Fruit fly (Drosophila melanogaster) whole organism, embryonic: Measurements from ENCODE around the gene Svil.

Experiments used
- Aef1 ChIP-seq: fragments of 200-800 bp; sonication (Bioruptor generic); IDR thresholded peaks from 3 replicates; pipeline ENCODE4 v1.3.6; 2022; ENCODE audit warnings: missing biosample characterization, missing genetic modification characterization
- Bteb2 ChIP-seq: fragments of 200-800 bp; sonication (Bioruptor generic); optimal IDR thresholded peaks from 2 replicates; lab custom pipeline; 2016; ENCODE audit warnings: missing biosample characterization, missing genetic modification characterization
- CG10147 ChIP-seq: fragments of 200-800 bp; sonication (Bioruptor generic); optimal IDR thresholded peaks from 2 replicates; lab custom pipeline; 2019; ENCODE audit warnings: missing biosample characterization, mild to moderate bottlenecking, missing genetic modification characterization, moderate library complexity
- CG10267 ChIP-seq: fragments of 200-800 bp; sonication (Bioruptor generic); optimal IDR thresholded peaks from 2 replicates; lab custom pipeline; 2018; ENCODE audit warnings: missing biosample characterization, mild to moderate bottlenecking, missing genetic modification characterization, moderate library complexity
- CG10543 ChIP-seq: fragments of 200-800 bp; sonication (Bioruptor generic); optimal IDR thresholded peaks from 3 replicates; lab custom pipeline; 2017; ENCODE audit warnings: missing biosample characterization, mild to moderate bottlenecking, missing genetic modification characterization, moderate library complexity
- CG11695 ChIP-seq: fragments of 200-800 bp; sonication (Bioruptor generic); IDR thresholded peaks from 3 replicates; pipeline ENCODE4 v1.3.6; 2022; ENCODE audit warnings: missing biosample characterization, missing genetic modification characterization
- CG12155 ChIP-seq: fragments of 200-800 bp; sonication (Bioruptor generic); optimal IDR thresholded peaks from 3 replicates; lab custom pipeline; 2016; ENCODE audit warnings: missing biosample characterization, missing genetic modification characterization
- CG12769 ChIP-seq: fragments of 200-800 bp; sonication (Bioruptor generic); optimal IDR thresholded peaks from 2 replicates; lab custom pipeline; 2019; ENCODE audit warnings: missing biosample characterization, mild to moderate bottlenecking, missing genetic modification characterization, moderate library complexity
- CG12942 ChIP-seq: fragments of 200-800 bp; sonication (Bioruptor generic); optimal IDR thresholded peaks from 3 replicates; lab custom pipeline; 2016; ENCODE audit warnings: missing biosample characterization, missing genetic modification characterization
- CG13296 ChIP-seq: fragments of 200-800 bp; sonication (Bioruptor generic); optimal IDR thresholded peaks from 3 replicates; lab custom pipeline; 2018; ENCODE audit warnings: missing biosample characterization, mild to moderate bottlenecking, missing genetic modification characterization
- CG14667 ChIP-seq: fragments of 200-800 bp; sonication (Bioruptor generic); IDR thresholded peaks from 2 replicates; pipeline ENCODE4 v1.3.6; 2022; ENCODE audit warnings: missing biosample characterization, missing genetic modification characterization
- CG18764 ChIP-seq: fragments of 200-800 bp; sonication (Bioruptor generic); optimal IDR thresholded peaks from 3 replicates; lab custom pipeline; 2016; ENCODE audit warnings: missing biosample characterization, missing genetic modification characterization
- CG3847 ChIP-seq: fragments of 200-800 bp; sonication (Bioruptor generic); IDR thresholded peaks from 2 replicates; pipeline ENCODE4 v1.3.6; 2022; ENCODE audit warnings: missing biosample characterization, missing genetic modification characterization
- CG4360 ChIP-seq: fragments of 200-800 bp; sonication (Bioruptor generic); IDR thresholded peaks from 2 replicates; pipeline ENCODE4 v1.3.6; 2022; ENCODE audit warnings: missing biosample characterization, missing genetic modification characterization
- CG7786 ChIP-seq: fragments of 200-800 bp; sonication (Bioruptor generic); optimal IDR thresholded peaks from 2 replicates; lab custom pipeline; 2016; ENCODE audit warnings: missing biosample characterization, missing genetic modification characterization
- CG8089 ChIP-seq: fragments of 200-800 bp; sonication (Bioruptor generic); optimal IDR thresholded peaks from 3 replicates; lab custom pipeline; 2016; ENCODE audit warnings: missing biosample characterization, missing genetic modification characterization
- Camta ChIP-seq: fragments of 200-800 bp; sonication (Bioruptor generic); optimal IDR thresholded peaks from 2 replicates; lab custom pipeline; 2016; ENCODE audit warnings: missing biosample characterization, missing genetic modification characterization
- Dfd ChIP-seq, 2 experiments: fragments of >200 bp; optimal IDR thresholded peaks; 2 replicates each; lab custom pipeline; 2017; ENCODE audit warnings: missing biosample characterization in 2 of 2, missing genetic modification characterization in 2 of 2
- E2f2 ChIP-seq: fragments of 200-800 bp; sonication (Bioruptor generic); IDR thresholded peaks from 2 replicates; pipeline ENCODE4 v1.3.6; 2022; ENCODE audit warnings: missing biosample characterization, missing genetic modification characterization
- Ets65A ChIP-seq: fragments of 200-800 bp; sonication (Bioruptor generic); peaks from one replicate; lab custom pipeline; 2016; ENCODE audit warnings: missing biosample characterization, missing genetic modification characterization
- Med ChIP-seq: fragments of 200-800 bp; sonication (Bioruptor generic); peaks from one replicate; lab custom pipeline; 2016; ENCODE audit warnings: missing biosample characterization, missing genetic modification characterization, mild to moderate bottlenecking, inconsistent platforms, moderate library complexity
- Myb ChIP-seq: fragments of 200-800 bp; sonication (Bioruptor generic); optimal IDR thresholded peaks from 2 replicates; lab custom pipeline; 2016; ENCODE audit warnings: missing biosample characterization, missing genetic modification characterization
- Nf-YA ChIP-seq: fragments of 200-800 bp; sonication (Bioruptor generic); IDR thresholded peaks from 2 replicates; pipeline ENCODE4 v1.3.6; 2022; ENCODE audit warnings: missing biosample characterization, missing genetic modification characterization
- Nf-YC ChIP-seq: fragments of 200-800 bp; optimal IDR thresholded peaks from 3 replicates; lab custom pipeline; 2019; ENCODE audit warnings: missing biosample characterization, mild to moderate bottlenecking, missing genetic modification characterization, moderate library complexity
- Stat92E ChIP-seq, 3 experiments: fragments of >200 bp in 2 of 3; fragments of 200-800 bp in 1 of 3; sonication (Bioruptor generic) in 1 of 3; optimal IDR thresholded peaks; 2 replicates each; lab custom pipeline; 2017 to 2019; ENCODE audit warnings: missing biosample characterization in 3 of 3, missing genetic modification characterization in 3 of 3, mild to moderate bottlenecking in 1 of 3, moderate library complexity in 1 of 3
- Vsx1 ChIP-seq: fragments of 200-800 bp; sonication (Bioruptor generic); optimal IDR thresholded peaks from 2 replicates; lab custom pipeline; 2017; ENCODE audit warnings: missing biosample characterization, mild to moderate bottlenecking, missing genetic modification characterization, missing genetic modification reagents
- cas ChIP-seq: fragments of 200-800 bp; sonication (Bioruptor generic); IDR thresholded peaks from 2 replicates; pipeline ENCODE4 v1.3.6; 2022; ENCODE audit warnings: missing biosample characterization, missing genetic modification characterization
- dmrt99B ChIP-seq: fragments of 200-800 bp; sonication (Bioruptor generic); optimal IDR thresholded peaks from 2 replicates; lab custom pipeline; 2018; ENCODE audit warnings: missing biosample characterization, mild to moderate bottlenecking, missing genetic modification characterization, moderate library complexity
- eve ChIP-seq, 2 experiments: fragments of >200 bp; optimal IDR thresholded peaks; 2 replicates each; lab custom pipeline; 2017; ENCODE audit warnings: missing biosample characterization in 2 of 2, missing genetic modification characterization in 2 of 2
- gem ChIP-seq: fragments of 200-800 bp; sonication (Bioruptor generic); optimal IDR thresholded peaks from 2 replicates; lab custom pipeline; 2019; ENCODE audit warnings: missing biosample characterization, mild to moderate bottlenecking, missing genetic modification characterization, moderate library complexity
- grn ChIP-seq: fragments of 200-800 bp; sonication (Bioruptor generic); optimal IDR thresholded peaks from 3 replicates; lab custom pipeline; 2017; ENCODE audit warnings: missing biosample characterization, missing genetic modification characterization
- h ChIP-seq: fragments of >200 bp; optimal IDR thresholded peaks from 2 replicates; lab custom pipeline; 2017
- her ChIP-seq: fragments of 200-800 bp; sonication (Bioruptor generic); optimal IDR thresholded peaks from 2 replicates; lab custom pipeline; 2016; ENCODE audit warnings: missing biosample characterization, missing genetic modification characterization
- hkb ChIP-seq, 2 experiments: fragments of 200-800 bp in 1 of 2; fragments of >200 bp in 1 of 2; sonication (Bioruptor generic) in 1 of 2; IDR thresholded peaks in 1 of 2; optimal IDR thresholded peaks in 1 of 2; 2 replicates each; pipeline versions ENCODE4 v1.3.6 to Lab custom; 2017 to 2022; ENCODE audit warnings: missing biosample characterization in 1 of 2, missing genetic modification characterization in 1 of 2
- lmd ChIP-seq: fragments of 200-800 bp; sonication (Bioruptor generic); IDR thresholded peaks from 2 replicates; pipeline ENCODE4 v1.3.6; 2022; ENCODE audit warnings: missing biosample characterization, missing genetic modification characterization
- nmo ChIP-seq: fragments of 200-800 bp; sonication (Bioruptor generic); optimal IDR thresholded peaks from 2 replicates; lab custom pipeline; 2018; ENCODE audit warnings: missing biosample characterization, mild to moderate bottlenecking, missing genetic modification characterization, moderate library complexity
- psq ChIP-seq: fragments of 200-800 bp; sonication (Bioruptor generic); optimal IDR thresholded peaks from 2 replicates; lab custom pipeline; 2017; ENCODE audit warnings: missing biosample characterization, missing genetic modification characterization
- ro ChIP-seq: fragments of 200-800 bp; sonication (Bioruptor generic); IDR thresholded peaks from 2 replicates; pipeline ENCODE4 v1.3.6; 2022; ENCODE audit warnings: missing biosample characterization, missing genetic modification characterization
- scrt ChIP-seq: fragments of 200-800 bp; sonication (Bioruptor generic); optimal IDR thresholded peaks from 2 replicates; lab custom pipeline; 2018; ENCODE audit warnings: missing biosample characterization, mild to moderate bottlenecking, missing genetic modification characterization, moderate library complexity
- sd ChIP-seq: fragments of 200-800 bp; sonication (Bioruptor generic); optimal IDR thresholded peaks from 3 replicates; lab custom pipeline; 2018; ENCODE audit warnings: missing biosample characterization, mild to moderate bottlenecking, missing genetic modification characterization, moderate library complexity
- sens-2 ChIP-seq: fragments of 200-800 bp; sonication (Bioruptor generic); IDR thresholded peaks from 2 replicates; pipeline ENCODE4 v1.3.6; 2022; ENCODE audit warnings: missing biosample characterization, missing genetic modification characterization
- sim ChIP-seq: fragments of 200-800 bp; sonication (Bioruptor generic); IDR thresholded peaks from 2 replicates; pipeline ENCODE4 v1.3.6; 2022; ENCODE audit warnings: missing biosample characterization, missing genetic modification characterization
- slbo ChIP-seq: fragments of 200-800 bp; sonication (Bioruptor generic); IDR thresholded peaks from 2 replicates; pipeline ENCODE4 v1.3.6; 2022; ENCODE audit warnings: missing biosample characterization, missing genetic modification characterization
- sr ChIP-seq: fragments of 200-800 bp; sonication (Bioruptor generic); IDR thresholded peaks from 3 replicates; pipeline ENCODE4 v1.3.6; 2022; ENCODE audit warnings: missing biosample characterization, missing genetic modification characterization
- yki ChIP-seq: fragments of >200 bp; optimal IDR thresholded peaks from 3 replicates; lab custom pipeline; 2018
- zfh2 ChIP-seq: fragments of 200-800 bp; sonication (Bioruptor generic); optimal IDR thresholded peaks from 2 replicates; lab custom pipeline; 2016; ENCODE audit warnings: missing biosample characterization, missing genetic modification characterization

The Svil gene

DNA sequence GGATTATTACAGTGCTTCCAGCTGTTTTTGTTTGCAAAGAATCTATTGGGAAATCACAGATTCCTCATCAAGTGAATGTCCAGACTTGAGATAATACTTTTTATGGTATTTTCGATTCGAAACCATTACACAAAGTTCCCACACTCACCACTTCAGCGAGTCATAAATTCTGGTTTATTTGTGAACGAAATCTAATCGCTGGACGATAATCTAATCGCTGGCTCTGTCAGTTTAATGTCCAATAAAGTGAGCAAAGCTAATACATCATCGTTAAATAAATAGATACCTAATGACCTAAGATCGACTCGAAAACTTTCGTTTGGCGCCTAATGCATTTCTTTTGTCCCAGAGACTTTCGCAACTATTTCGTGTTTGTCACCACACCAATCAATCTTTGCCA is 64.4 kb downstream of the Svil start (continued):
- TF ChIP-seq Vsx1 (no peak), grn (GFP tag; lab: Kevin White, UChicago) (peak; percentile 63), scrt (GFP tag; lab: Kevin White, UChicago) (no peak), CG8089 (no peak), eve (GFP tag; optimal IDR thresholded peaks at IDR 0.05; lab: Kevin White, UChicago) (no peak), sens-2 (peak; percentile 45; the same call in 1 of the 2 replicates), CG12155 (GFP tag; lab: Kevin White, UChicago) (no peak), Nf-YA (GFP tag; lab: Robert Waterston, UW) (no peak), Nf-YC (no peak), Ets65A (GFP tag; lab: Kevin White, UChicago) (no peak), lmd (GFP tag; lab: Robert Waterston, UW) (no peak)

DNA sequence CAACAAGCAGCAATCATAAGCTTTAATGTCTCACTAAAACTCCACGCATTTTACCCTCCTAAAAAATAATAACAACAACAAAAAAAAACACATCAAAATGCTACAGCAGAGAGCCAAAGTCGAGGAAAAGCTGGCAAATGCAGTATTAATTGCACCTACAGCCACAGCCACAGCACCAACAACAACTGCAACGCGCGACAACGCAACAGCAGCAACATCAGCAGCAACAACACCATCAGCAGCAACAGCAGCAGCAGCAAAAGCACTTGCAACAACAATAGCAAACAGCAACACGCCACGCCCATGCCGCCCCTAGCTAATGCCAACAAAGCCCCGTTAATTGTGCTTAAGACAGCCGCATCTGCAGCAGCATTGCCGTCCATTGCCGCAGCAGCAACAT is 64.9 kb downstream of the Svil start:
- TF ChIP-seq CG10267 (tag; lab: Kevin White, UChicago) (no peak), CG4360 (GFP tag; lab: Robert Waterston, UW) (peak; percentile 38; the same call in 1 of the 2 replicates), Dfd (GFP tag; optimal IDR thresholded peaks at IDR 0.05; lab: Kevin White, UChicago) (peak in 1 of 2 experiments; percentile 38)
- TF ChIP-seq, all 482 proteins: peak for 2

DNA sequence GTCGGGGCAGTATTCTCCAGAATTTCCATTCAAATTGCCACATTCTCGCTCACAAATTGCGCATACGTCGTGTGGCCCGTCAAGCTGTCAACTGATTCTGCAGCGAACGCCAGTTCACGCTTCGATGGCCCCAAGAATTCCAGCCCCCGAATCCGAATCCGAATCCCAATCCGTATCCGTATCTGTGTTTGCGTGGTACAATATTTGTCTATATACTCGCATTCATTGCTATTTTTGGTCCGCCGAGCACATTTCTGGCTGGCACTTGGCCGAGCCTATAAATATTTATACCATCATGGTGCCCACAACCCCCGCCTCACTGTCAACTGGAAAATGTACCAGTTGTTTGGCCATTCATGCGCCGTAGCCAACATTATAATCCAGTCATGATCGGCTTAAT is 68.7 kb downstream of the Svil start:
- TF ChIP-seq her (GFP tag; lab: Kevin White, UChicago) (no peak), CG3847 (no peak), sim (no peak), ro (no peak), CG12942 (no peak), CG14667 (GFP tag; lab: Robert Waterston, UW) (no peak), h (lab: Kevin White, UChicago) (no peak), Myb (no peak), nmo (GFP tag; lab: Kevin White, UChicago) (no peak), slbo (GFP tag; lab: Robert Waterston, UW) (no peak), zfh2 (GFP tag; lab: Kevin White, UChicago) (no peak), eve (GFP tag; optimal IDR thresholded peaks at IDR 0.05; lab: Kevin White, UChicago) (no peak), Camta (GFP tag; lab: Kevin White, UChicago) (no peak), CG13296 (GFP tag; lab: Kevin White, UChicago) (no peak), gem (tag; lab: Kevin White, UChicago) (no peak), Bteb2 (GFP tag; lab: Kevin White, UChicago) (no peak), Med (GFP tag; lab: Kevin White, UChicago) (peak; percentile 54), yki (lab: Kevin White, UChicago) (no peak), E2f2 (GFP tag; lab: Robert Waterston, UW) (no peak), sr (0 out of 3 replicates have a peak, but pooled peaks have one; percentile 23), cas (GFP tag; lab: Robert Waterston, UW) (no peak), dmrt99B (tag; lab: Kevin White, UChicago) (no peak), sd (peak; percentile 82), CG10147 (no peak), CG11695 (GFP tag; lab: Robert Waterston, UW) (no peak), CG7786 (GFP tag; lab: Kevin White, UChicago) (no peak), psq (GFP tag; lab: Kevin White, UChicago) (no peak), CG10543 (no peak), Aef1 (GFP tag; lab: Robert Waterston, UW) (no peak), Stat92E (GFP tag; optimal IDR thresholded peaks at IDR 0.05; lab: Kevin White, UChicago) (no peak), hkb (optimal IDR thresholded peaks at IDR 0.05; lab: Kevin White, UChicago) (no peak), hkb (GFP tag; IDR thresholded peaks at IDR 0.05; lab: Robert Waterston, UW) (no peak), CG18764 (GFP tag; lab: Kevin White, UChicago) (no peak), CG12769 (tag; lab: Kevin White, UChicago) (peak; percentile 86)
